Fruit fly (Drosophila melanogaster): Measurements from ENCODE around the gene CG9498.

CG9498 gene

dm6 chr2L:6350984-6351808 is at the start of gene CG9498:
Gene CG9498 (minus strand): TSS chr2L:6351034.
- TF ChIP-seq noc (tag; optimal IDR thresholded peaks at IDR 0.05), result peak; percentile 97

- no peak for TF ChIP-seq noc (tag; optimal IDR thresholded peaks at IDR 0.05)
Measured at dm6 chr2L:6397149-6397548, 46.3 kb upstream of the CG9498 start, which contains the start of gene CG42369. Gene CG42369 (minus strand): TSS chr2L:6397249.

dm6 chr2L:6391469-6391868 is 40.6 kb upstream of the CG9498 start:
- no peak for TF ChIP-seq noc (tag; optimal IDR thresholded peaks at IDR 0.05)

- TF ChIP-seq noc (tag; optimal IDR thresholded peaks at IDR 0.05), result no peak
Measured at dm6 chr2L:6387068-6387467, 36.2 kb upstream of the CG9498 start.

- no peak for TF ChIP-seq noc (tag; optimal IDR thresholded peaks at IDR 0.05)
Measured at dm6 chr2L:6385409-6385808, 34.6 kb upstream of the CG9498 start, which contains the start of gene Nepl6. Gene Nepl6 (minus strand): TSS chr2L:6385512.

- TF ChIP-seq noc (tag; optimal IDR thresholded peaks at IDR 0.05), result no peak
Measured at dm6 chr2L:6380966-6381365, 30.1 kb upstream of the CG9498 start, which contains the start of gene Nepl5. Gene Nepl5 (plus strand): TSS chr2L:6381266.

- TF ChIP-seq noc (tag; optimal IDR thresholded peaks at IDR 0.05), result no peak
Measured at dm6 chr2L:6379197-6379596, 28.4 kb upstream of the CG9498 start.

dm6 chr2L:6373141-6373540 is 22.3 kb upstream of the CG9498 start:
- no peak for TF ChIP-seq noc (tag; optimal IDR thresholded peaks at IDR 0.05)

dm6 chr2L:6372088-6372487 is 21.3 kb upstream of the CG9498 start, which contains the start of gene slam:
Gene slam (plus strand): TSS chr2L:6372388.
- no peak for TF ChIP-seq noc (tag; optimal IDR thresholded peaks at IDR 0.05)

- TF ChIP-seq noc (tag; optimal IDR thresholded peaks at IDR 0.05), result no peak
Measured at dm6 chr2L:6371025-6371641, 20.3 kb upstream of the CG9498 start.

- TF ChIP-seq noc (tag; optimal IDR thresholded peaks at IDR 0.05), result no peak
Measured at dm6 chr2L:6369286-6369685, 18.5 kb upstream of the CG9498 start.

- TF ChIP-seq noc (tag; optimal IDR thresholded peaks at IDR 0.05), result peak; percentile 82
Measured at dm6 chr2L:6367478-6367932, 16.7 kb upstream of the CG9498 start, which contains the start of gene Nepl4. Gene Nepl4 (plus strand): TSS chr2L:6367882.

- TF ChIP-seq noc (tag; optimal IDR thresholded peaks at IDR 0.05), result no peak
Measured at dm6 chr2L:6366924-6367323, 16.1 kb upstream of the CG9498 start.

dm6 chr2L:6360059-6360458 is 9.2 kb upstream of the CG9498 start:
- no peak for TF ChIP-seq noc (tag; optimal IDR thresholded peaks at IDR 0.05)

dm6 chr2L:6358218-6358617 is 7.4 kb upstream of the CG9498 start, which contains the start of gene CG9500:
Gene CG9500 (minus strand): TSS chr2L:6358318.
- no peak for TF ChIP-seq noc (tag; optimal IDR thresholded peaks at IDR 0.05)

- no peak for TF ChIP-seq noc (tag; optimal IDR thresholded peaks at IDR 0.05)
Measured at dm6 chr2L:6356686-6357362, 6.0 kb upstream of the CG9498 start.
